Fruit fly (Drosophila melanogaster) whole organism, larva: ENCODE data around the gene Sse.

Source experiments
- noc ChIP-seq: fragments of 200-800 bp; sonication (Bioruptor generic); optimal IDR thresholded peaks from 3 replicates; lab custom pipeline; 2019; ENCODE audit warnings: missing biosample characterization, mild to moderate bottlenecking, missing genetic modification characterization, moderate library complexity

The Sse gene

DNA sequence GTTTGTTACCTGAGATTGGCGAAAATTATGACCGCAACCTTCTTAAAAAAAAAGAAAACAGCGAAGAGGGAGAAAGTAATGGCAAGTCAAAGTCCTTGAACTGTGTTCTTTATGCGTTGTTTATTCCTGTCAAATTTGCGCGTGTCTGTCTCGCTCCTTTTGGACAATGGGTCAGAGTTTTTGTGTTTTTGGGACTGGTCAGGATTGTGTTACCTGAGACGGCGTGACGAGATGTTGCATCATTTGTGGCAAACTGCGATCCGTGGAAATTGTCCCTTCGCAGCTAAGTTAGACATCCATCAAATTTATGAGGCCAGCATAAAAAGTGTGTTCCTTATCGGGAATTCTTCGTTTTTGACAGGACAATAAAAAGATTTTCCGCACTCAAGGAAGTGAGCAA lies 38.8 kb downstream of the Sse start:
- TF ChIP-seq noc (tag; lab: Kevin White, UChicago) = no peak

DNA sequence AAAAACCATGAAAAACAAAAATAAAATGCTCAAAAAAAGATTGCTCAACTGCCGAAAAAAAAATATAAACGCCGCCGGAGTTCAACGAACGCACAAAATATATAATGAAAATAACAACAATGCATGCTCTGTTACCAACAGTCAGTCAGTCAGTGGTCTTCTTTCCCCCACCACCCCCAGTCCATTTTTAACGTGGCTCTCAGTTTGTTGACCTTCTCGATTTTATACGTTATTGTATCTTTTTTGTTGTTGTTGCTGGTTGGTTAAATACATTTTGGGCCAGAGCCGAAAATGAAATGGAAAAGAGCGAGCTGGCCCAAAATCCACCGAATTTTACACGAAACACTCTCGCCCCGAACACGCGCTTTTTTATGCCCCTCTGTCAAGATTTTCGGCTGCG lies 40.1 kb downstream of the Sse start:
- no peak for TF ChIP-seq noc (tag; lab: Kevin White, UChicago)

DNA sequence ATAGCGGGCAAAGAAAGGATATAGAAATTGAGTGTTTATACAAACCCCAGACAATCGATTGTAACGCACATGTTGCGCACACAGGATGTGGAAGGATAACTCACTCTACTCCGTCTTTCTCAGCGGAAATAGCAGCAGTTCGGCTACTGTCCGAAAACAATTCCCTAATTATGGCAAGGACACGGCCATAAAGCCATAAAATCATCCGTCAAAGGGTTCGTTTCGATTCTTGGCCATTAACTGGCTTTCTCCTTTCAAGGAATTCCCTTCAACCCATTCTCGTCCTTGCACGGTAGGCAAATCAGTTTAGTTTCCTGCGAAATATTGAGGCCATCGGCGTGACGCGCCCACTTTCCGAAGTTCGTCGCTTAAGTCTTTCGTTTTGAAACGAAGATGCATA lies 40.5 kb downstream of the Sse start:
- no peak for TF ChIP-seq noc (tag; lab: Kevin White, UChicago)

DNA sequence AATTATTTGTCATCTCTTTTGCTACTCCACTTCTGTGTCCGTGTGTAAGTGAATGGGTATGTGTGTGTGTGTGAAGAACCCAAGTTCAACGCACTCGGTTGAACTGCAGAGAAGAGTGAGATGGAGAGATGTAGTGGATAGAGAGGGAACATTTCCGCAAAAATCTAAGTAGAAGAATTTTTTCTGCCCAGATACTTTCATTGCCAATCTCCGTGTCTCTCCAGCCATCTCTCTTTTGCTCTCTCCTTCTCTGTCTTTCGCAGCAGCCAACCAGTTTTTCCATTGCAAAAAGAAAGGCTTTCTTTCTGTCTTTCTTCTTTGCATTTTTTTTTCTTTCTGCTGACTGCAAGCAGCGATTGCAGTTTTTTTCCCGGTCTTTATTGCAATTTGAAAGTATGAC lies 43.4 kb downstream of the Sse start:
- TF ChIP-seq noc (tag; lab: Kevin White, UChicago) = no peak

DNA sequence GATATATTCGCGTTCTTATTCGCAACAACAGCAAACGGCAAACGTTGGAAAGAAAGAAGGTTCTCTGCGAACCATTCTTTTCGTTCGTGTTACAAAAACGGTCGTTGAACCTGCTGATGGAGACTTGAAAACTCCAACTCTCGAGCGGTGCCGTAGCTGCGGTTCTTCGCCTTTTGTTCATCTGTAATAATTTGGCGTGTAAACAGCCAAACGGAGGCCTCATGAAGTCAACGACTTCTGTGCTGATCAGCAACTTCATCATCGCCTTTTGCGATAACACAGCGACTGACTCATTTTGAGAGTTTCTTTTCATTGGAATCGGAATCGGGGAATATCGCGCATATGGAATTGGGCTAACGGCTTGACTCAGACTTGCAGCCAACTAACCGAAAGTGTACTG lies 44.7 kb downstream of the Sse start:
- no peak for TF ChIP-seq noc (tag; lab: Kevin White, UChicago)

DNA sequence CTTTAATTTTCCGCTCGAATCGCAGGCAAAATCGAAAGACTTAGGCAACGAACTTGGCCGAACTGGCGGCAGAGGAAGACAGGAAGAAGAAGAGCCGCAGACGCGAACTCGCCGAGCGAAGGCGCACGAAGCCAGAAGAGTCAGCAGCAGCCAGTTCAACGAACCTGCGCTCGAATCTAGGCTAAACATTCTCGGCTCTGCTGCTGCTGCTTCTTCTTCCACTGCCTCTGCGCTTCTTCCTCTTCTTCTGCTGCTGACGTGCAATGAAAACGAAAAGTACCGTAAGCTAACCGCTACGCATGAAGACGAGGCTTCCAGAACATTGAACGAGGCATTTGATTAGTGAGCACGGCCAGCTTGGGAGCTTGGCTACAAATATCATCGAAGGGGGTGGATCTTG lies 45.6 kb downstream of the Sse start:
- no peak for TF ChIP-seq noc (tag; lab: Kevin White, UChicago)

DNA sequence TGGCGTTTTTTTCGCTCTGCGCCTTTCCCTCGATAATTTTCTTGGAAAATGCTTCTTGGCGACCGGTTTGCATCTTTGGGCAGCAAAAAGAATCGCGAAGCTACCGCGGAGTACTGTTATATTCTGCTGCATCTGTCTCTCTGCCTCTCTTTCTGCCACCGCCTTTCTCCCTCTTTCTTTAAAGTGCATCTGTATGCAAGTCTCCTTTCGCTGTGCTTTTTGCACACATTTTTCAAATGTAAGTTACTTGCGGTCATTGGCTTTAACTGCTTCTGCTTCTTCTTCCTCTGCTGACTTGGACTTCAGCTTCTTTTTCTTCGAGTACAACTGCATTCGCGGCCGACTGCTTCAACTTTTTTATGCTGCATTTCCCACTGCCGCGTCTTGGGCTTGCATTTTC lies 46.3 kb downstream of the Sse start:
- TF ChIP-seq noc (tag; lab: Kevin White, UChicago) = no peak

DNA sequence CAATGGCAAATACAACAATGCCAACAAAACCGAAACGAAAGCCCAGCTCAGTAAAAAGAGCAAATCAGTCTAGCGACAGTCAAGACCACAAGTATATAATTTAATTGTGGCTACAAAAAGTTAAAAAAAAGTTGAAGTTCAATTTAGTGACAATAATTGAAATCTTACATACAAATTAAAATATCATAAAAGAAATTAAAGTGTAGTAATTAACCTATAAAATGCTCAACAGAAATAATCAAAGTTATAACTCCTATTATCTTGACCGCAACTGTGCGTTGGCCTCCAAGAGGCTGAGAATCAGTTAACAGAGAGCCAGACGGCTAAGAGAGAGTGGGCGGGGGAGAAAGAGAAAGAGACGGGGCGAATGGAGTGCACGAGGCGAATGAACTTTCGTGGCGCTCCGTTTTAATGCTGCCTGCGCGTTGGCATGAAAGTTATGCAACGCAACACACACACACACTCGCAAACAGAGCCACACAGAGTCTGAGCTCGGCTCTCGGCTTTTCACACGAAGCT lies 50.3 kb downstream of the Sse start:
- peak; percentile 76 for TF ChIP-seq noc (tag; lab: Kevin White, UChicago)

DNA sequence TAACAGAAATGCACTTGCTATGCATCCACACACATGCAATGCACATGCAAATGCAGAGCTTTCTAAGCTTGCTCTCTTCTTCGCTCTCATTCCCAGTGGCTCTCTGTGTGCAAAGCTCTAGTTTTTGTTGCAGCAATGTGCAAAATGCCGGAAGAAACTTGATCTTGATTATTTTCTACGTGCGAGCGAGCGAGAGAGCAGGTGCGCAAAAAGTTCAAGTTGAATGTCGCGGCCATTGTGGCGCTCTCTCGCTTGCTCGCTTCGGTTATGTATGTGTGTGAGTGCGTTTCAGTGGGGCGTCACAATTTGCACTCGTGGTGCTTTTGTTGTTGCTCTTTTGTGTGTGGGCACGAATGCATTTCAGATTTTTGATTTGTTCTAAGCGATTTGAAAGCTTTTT lies 51.5 kb downstream of the Sse start:
- no peak for TF ChIP-seq noc (tag; lab: Kevin White, UChicago)
